Worm (Caenorhabditis elegans) whole organism, early embryonic: ENCODE results near the gene ubc-8.

Experiments used
- B0310.2 ChIP-seq: sonication (generic microtip); optimal IDR thresholded peaks from 2 replicates; lab custom pipeline; 2016; ENCODE audit warnings: mild to moderate bottlenecking, missing genetic modification characterization, missing compliant biosample characterization
- F13C5.2 ChIP-seq: sonication (generic microtip); optimal IDR thresholded peaks from 2 replicates; lab custom pipeline; 2017; ENCODE audit warnings: mild to moderate bottlenecking, missing genetic modification characterization, inconsistent platforms, missing compliant biosample characterization
- aly-1 ChIP-seq: sonication (generic microtip); optimal IDR thresholded peaks from 2 replicates; lab custom pipeline; 2016; ENCODE audit warnings: missing genetic modification characterization, missing compliant biosample characterization
- ama-1 ChIP-seq: fragments of 150-350 bp; optimal IDR thresholded peaks from 2 replicates; lab custom pipeline; 2014
- ceh-13 ChIP-seq: fragments of 200-800 bp; sonication (Bioruptor generic); optimal IDR thresholded peaks from 2 replicates; lab custom pipeline; 2018; ENCODE audit warnings: mild to moderate bottlenecking, missing genetic modification characterization, missing compliant biosample characterization
- ceh-36 ChIP-seq: sonication (generic microtip); optimal IDR thresholded peaks from 2 replicates; lab custom pipeline; 2016; ENCODE audit warnings: missing genetic modification characterization, inconsistent platforms, missing compliant biosample characterization
- ets-7 ChIP-seq: sonication (generic microtip); optimal IDR thresholded peaks from 2 replicates; lab custom pipeline; 2016; ENCODE audit warnings: missing genotype, missing genetic modification characterization, missing compliant biosample characterization
- flt-1 ChIP-seq: fragments of 200-800 bp; sonication (Bioruptor generic); IDR thresholded peaks from 2 replicates; pipeline ENCODE4 v1.3.6; 2022; ENCODE audit warnings: missing genetic modification characterization, missing compliant biosample characterization
- hmbx-1 ChIP-seq: sonication (generic microtip); optimal IDR thresholded peaks from 2 replicates; lab custom pipeline; 2016; ENCODE audit warnings: mild to moderate bottlenecking, missing genetic modification characterization, missing compliant biosample characterization
- hmg-4 ChIP-seq: fragments of 200-800 bp; sonication (Bioruptor generic); optimal IDR thresholded peaks from 2 replicates; lab custom pipeline; 2018; ENCODE audit warnings: mild to moderate bottlenecking, missing genetic modification characterization, missing compliant biosample characterization
- hnd-1 ChIP-seq: sonication (generic microtip); optimal IDR thresholded peaks from 2 replicates; lab custom pipeline; 2016; ENCODE audit warnings: missing genetic modification characterization, missing compliant biosample characterization
- pes-1 ChIP-seq: fragments of 200-800 bp; sonication (Bioruptor generic); IDR thresholded peaks from 2 replicates; pipeline ENCODE4 v1.3.6; 2022; ENCODE audit warnings: missing genetic modification reagents, missing genetic modification characterization, missing compliant biosample characterization
- scrt-1 ChIP-seq: fragments of 200-800 bp; sonication (Bioruptor generic); IDR thresholded peaks from 2 replicates; pipeline ENCODE4 v1.3.6; 2022; ENCODE audit warnings: missing genetic modification characterization, missing compliant biosample characterization
- sea-1 ChIP-seq: fragments of 200-800 bp; sonication (Bioruptor generic); conservative IDR thresholded peaks from 2 replicates; pipeline ENCODE4 v1.3.6; 2022; ENCODE audit warnings: missing genetic modification characterization, missing compliant biosample characterization
- tbx-11 ChIP-seq: fragments of 200-800 bp; sonication (Bioruptor generic); IDR thresholded peaks from 2 replicates; pipeline ENCODE4 v1.3.6; 2022; ENCODE audit warnings: missing genetic modification characterization, missing compliant biosample characterization
- tbx-37 ChIP-seq: fragments of 200-800 bp; sonication (Bioruptor generic); conservative IDR thresholded peaks from 2 replicates; pipeline ENCODE4 v1.3.6; 2022; ENCODE audit warnings: missing genetic modification reagents, missing genetic modification characterization, missing compliant biosample characterization
- tra-4 ChIP-seq: sonication (generic microtip); optimal IDR thresholded peaks from 2 replicates; lab custom pipeline; 2017; ENCODE audit warnings: missing genetic modification characterization, missing compliant biosample characterization

The ubc-8 gene

ce11 chrIV:2712935-2713334, 5.9 kb upstream of the ubc-8 start, which contains the start of gene Y94H6A.12:
Gene Y94H6A.12, minus strand, starts transcription at chrIV:2713035.
- TF ChIP-seq tbx-37 (GFP tag; lab: Robert Waterston, UW) (no peak), hmg-4 (GFP tag; lab: Kevin White, UChicago) (no peak), tbx-11 (GFP tag; lab: Robert Waterston, UW) (no peak), hmbx-1 (no peak), ama-1 (lab: Kevin White, UChicago) (no peak), ceh-13 (GFP tag; lab: Kevin White, UChicago) (no peak)

- TF ChIP-seq scrt-1: no peak
Measured at ce11 chrIV:2711122-2711669, 4.2 kb upstream of the ubc-8 start.

- no peak for TF ChIP-seq hmbx-1
Measured at ce11 chrIV:2710203-2710935, 3.3 kb upstream of the ubc-8 start, which contains the start of gene Y94H6A.10. Gene Y94H6A.10, minus strand, starts transcription at chrIV:2710666.

- TF ChIP-seq flt-1 (no peak), hnd-1 (no peak), ceh-13 (GFP tag; lab: Kevin White, UChicago) (no peak), ceh-36 (tag; lab: Kevin White, UChicago) (no peak), pes-1 (GFP tag; lab: Robert Waterston, UW) (no peak), B0310.2 (tag; lab: Kevin White, UChicago) (no peak), F13C5.2 (tag; lab: Kevin White, UChicago) (no peak), tbx-37 (GFP tag; lab: Robert Waterston, UW) (no peak), scrt-1 (no peak), hmbx-1 (no peak), tra-4 (no peak), ama-1 (lab: Kevin White, UChicago) (no peak), ets-7 (tag; lab: Kevin White, UChicago) (no peak), tbx-11 (GFP tag; lab: Robert Waterston, UW) (no peak), hmg-4 (GFP tag; lab: Kevin White, UChicago) (no peak), sea-1 (no peak), aly-1 (tag; lab: Kevin White, UChicago) (no peak)
Measured at ce11 chrIV:2709590-2710201, 2.7 kb upstream of the ubc-8 start.

- TF ChIP-seq F13C5.2 (tag; lab: Kevin White, UChicago) (peak; percentile 29), ceh-13 (GFP tag; lab: Kevin White, UChicago) (no peak), hmg-4 (GFP tag; lab: Kevin White, UChicago) (peak; percentile 24)
Measured at ce11 chrIV:2708329-2708965, 1.4 kb upstream of the ubc-8 start.

ce11 chrIV:2705675-2706074, 1.4 kb downstream of the ubc-8 start:
- TF ChIP-seq sea-1: no peak
- TF ChIP-seq ama-1 (lab: Kevin White, UChicago): no peak
- no peak for TF ChIP-seq ets-7 (tag; lab: Kevin White, UChicago)
- no peak for TF ChIP-seq tra-4
- no peak for TF ChIP-seq B0310.2 (tag; lab: Kevin White, UChicago)
- no peak for TF ChIP-seq flt-1
- no peak for TF ChIP-seq aly-1 (tag; lab: Kevin White, UChicago)

ce11 chrIV:2703927-2704401, 3.1 kb downstream of the ubc-8 start, which contains the start of gene Y94H6A.5:
Gene Y94H6A.5, minus strand, starts transcription at chrIV:2703977.
- peak; percentile 51 for TF ChIP-seq F13C5.2 (tag; lab: Kevin White, UChicago)
- TF ChIP-seq sea-1: no peak
- TF ChIP-seq ama-1 (lab: Kevin White, UChicago): no peak
- no peak for TF ChIP-seq hmg-4 (GFP tag; lab: Kevin White, UChicago)

- TF ChIP-seq hmbx-1 (no peak), hnd-1 (no peak), tbx-37 (GFP tag; lab: Robert Waterston, UW) (no peak), tbx-11 (GFP tag; lab: Robert Waterston, UW) (no peak), ama-1 (lab: Kevin White, UChicago) (no peak), sea-1 (no peak), ets-7 (tag; lab: Kevin White, UChicago) (no peak), F13C5.2 (tag; lab: Kevin White, UChicago) (no peak), ceh-13 (GFP tag; lab: Kevin White, UChicago) (no peak), B0310.2 (tag; lab: Kevin White, UChicago) (no peak), aly-1 (tag; lab: Kevin White, UChicago) (no peak), tra-4 (no peak), ceh-36 (tag; lab: Kevin White, UChicago) (no peak), scrt-1 (no peak), hmg-4 (GFP tag; lab: Kevin White, UChicago) (no peak)
Measured at ce11 chrIV:2688716-2689307, 18.2 kb downstream of the ubc-8 start, which contains the start of gene egrh-3. Gene egrh-3, minus strand, starts transcription at chrIV:2688766.
